Worm (Caenorhabditis elegans) whole organism, young adult: Measurements from ENCODE around the gene srh-220.
A peak's percentile ranks its signal among the peaks of the same experiment; 100 is the strongest.

Source experiments
- F23B12.7 ChIP-seq: sonication (generic microtip); optimal IDR thresholded peaks from 2 replicates; lab custom pipeline; 2017; ENCODE audit warnings: missing genetic modification characterization, mild to moderate bottlenecking, missing compliant biosample characterization, antibody characterized with exemption, moderate library complexity; ENCODE audit not compliant: insufficient read depth
- F39B2.1 ChIP-seq: fragments of 200-800 bp; sonication (Bioruptor generic); IDR thresholded peaks from 2 replicates; pipeline ENCODE4 v1.3.6; 2022; ENCODE audit warnings: missing genetic modification reagents, missing genetic modification characterization, missing compliant biosample characterization
- F52B5.7 ChIP-seq: sonication (generic microtip); optimal IDR thresholded peaks from 2 replicates; lab custom pipeline; 2016; ENCODE audit warnings: mild to moderate bottlenecking, missing genetic modification characterization, missing compliant biosample characterization
- F55B11.4 ChIP-seq: sonication (generic microtip); optimal IDR thresholded peaks from 2 replicates; lab custom pipeline; 2016; ENCODE audit warnings: missing compliant biosample characterization, missing genetic modification characterization, borderline replicate concordance; ENCODE audit not compliant: insufficient read depth
- T26A5.8 ChIP-seq: sonication (generic microtip); optimal IDR thresholded peaks from 2 replicates; lab custom pipeline; 2016; ENCODE audit warnings: missing genetic modification characterization, missing compliant biosample characterization
- Y53F4B.3 ChIP-seq: fragments of 200-800 bp; sonication (Bioruptor generic); IDR thresholded peaks from 2 replicates; pipeline ENCODE4 v1.3.6; 2022; ENCODE audit warnings: missing genetic modification reagents, missing genetic modification characterization, missing compliant biosample characterization
- Y79H2A.3 ChIP-seq: fragments of 200-800 bp; sonication (Bioruptor generic); conservative IDR thresholded peaks from 2 replicates; pipeline ENCODE4 v1.3.6; 2022; ENCODE audit warnings: missing genetic modification reagents, missing genetic modification characterization, missing compliant biosample characterization
- ZK185.1 ChIP-seq: sonication (generic microtip); optimal IDR thresholded peaks from 2 replicates; lab custom pipeline; 2016; ENCODE audit warnings: mild to moderate bottlenecking, missing genetic modification characterization, missing compliant biosample characterization; ENCODE audit not compliant: poor library complexity, severe bottlenecking
- akir-1 ChIP-seq: fragments of 200-800 bp; sonication (Bioruptor generic); optimal IDR thresholded peaks from 2 replicates; lab custom pipeline; 2018; ENCODE audit warnings: mild to moderate bottlenecking, missing genetic modification characterization, moderate library complexity, missing compliant biosample characterization
- atf-7 ChIP-seq: sonication (generic microtip); optimal IDR thresholded peaks from 2 replicates; lab custom pipeline; 2017; ENCODE audit warnings: mild to moderate bottlenecking, missing genetic modification characterization, missing compliant biosample characterization
- attf-3 ChIP-seq: fragments of 200-800 bp; sonication (Bioruptor generic); conservative IDR thresholded peaks from 2 replicates; pipeline ENCODE4 v1.3.6; 2022; ENCODE audit warnings: missing genetic modification reagents, missing genetic modification characterization, missing compliant biosample characterization
- attf-5 ChIP-seq: fragments of 200-800 bp; sonication (Bioruptor generic); optimal IDR thresholded peaks from 2 replicates; lab custom pipeline; 2018; ENCODE audit warnings: mild to moderate bottlenecking, missing genetic modification characterization, missing compliant biosample characterization
- attf-6 ChIP-seq: fragments of 200-800 bp; sonication (Bioruptor generic); IDR thresholded peaks from 2 replicates; pipeline ENCODE4 v1.3.6; 2022; ENCODE audit warnings: missing genetic modification reagents, missing genetic modification characterization, missing compliant biosample characterization
- bed-1 ChIP-seq: fragments of 200-800 bp; sonication (Bioruptor generic); IDR thresholded peaks from 2 replicates; pipeline ENCODE4 v1.3.6; 2022; ENCODE audit warnings: missing genetic modification reagents, missing genetic modification characterization, missing compliant biosample characterization
- bed-2 ChIP-seq: fragments of 200-800 bp; sonication (Bioruptor generic); IDR thresholded peaks from 2 replicates; pipeline ENCODE4 v1.3.6; 2022; ENCODE audit warnings: missing genetic modification reagents, missing genetic modification characterization, missing compliant biosample characterization
- ccch-3 ChIP-seq: fragments of 200-800 bp; sonication (Bioruptor generic); optimal IDR thresholded peaks from 2 replicates; lab custom pipeline; 2018; ENCODE audit warnings: mild to moderate bottlenecking, missing genetic modification characterization, missing compliant biosample characterization
- cebp-1 ChIP-seq, 2 experiments: fragments of 200-800 bp in 1 of 2; sonication (Bioruptor generic) in 1 of 2; sonication (generic microtip) in 1 of 2; IDR thresholded peaks in 1 of 2; optimal IDR thresholded peaks in 1 of 2; 2 replicates each; pipeline versions ENCODE4 v1.3.6 to Lab custom; 2017 to 2022; ENCODE audit warnings: missing compliant biosample characterization in 2 of 2, missing genetic modification characterization in 2 of 2, mild to moderate bottlenecking in 1 of 2, missing genetic modification reagents in 1 of 2, moderate library complexity in 1 of 2
- cebp-2 ChIP-seq: fragments of 200-800 bp; sonication (Bioruptor generic); IDR thresholded peaks from 2 replicates; pipeline ENCODE4 v1.3.6; 2022; ENCODE audit warnings: missing genetic modification characterization, missing compliant biosample characterization
- ceh-58 ChIP-seq: fragments of 200-800 bp; sonication (Bioruptor generic); IDR thresholded peaks from 2 replicates; pipeline ENCODE4 v1.3.6; 2022; ENCODE audit warnings: missing genetic modification characterization, missing compliant biosample characterization
- chd-7 ChIP-seq: sonication (generic microtip); optimal IDR thresholded peaks from 2 replicates; lab custom pipeline; 2016; ENCODE audit warnings: mild to moderate bottlenecking, missing genetic modification characterization, moderate library complexity, missing compliant biosample characterization
- die-1 ChIP-seq: sonication (generic microtip); optimal IDR thresholded peaks from 2 replicates; lab custom pipeline; 2016; ENCODE audit warnings: missing genotype, mild to moderate bottlenecking, missing genetic modification characterization, missing compliant biosample characterization
- dox-1 ChIP-seq: fragments of 200-800 bp; sonication (Bioruptor generic); IDR thresholded peaks from 2 replicates; pipeline ENCODE4 v1.3.6; 2022; ENCODE audit warnings: missing genetic modification reagents, missing genetic modification characterization, missing compliant biosample characterization
- dpff-1 ChIP-seq: sonication (generic microtip); optimal IDR thresholded peaks from 2 replicates; lab custom pipeline; 2017; ENCODE audit warnings: mild to moderate bottlenecking, missing genetic modification characterization, missing compliant biosample characterization
- egl-44 ChIP-seq: fragments of 200-800 bp; sonication (Bioruptor generic); IDR thresholded peaks from 2 replicates; pipeline ENCODE4 v1.3.6; 2022; ENCODE audit warnings: missing genetic modification reagents, missing genetic modification characterization, missing compliant biosample characterization
- egrh-3 ChIP-seq: fragments of 200-800 bp; sonication (Bioruptor generic); IDR thresholded peaks from 2 replicates; pipeline ENCODE4 v1.3.6; 2022; ENCODE audit warnings: missing genetic modification reagents, missing genetic modification characterization, missing compliant biosample characterization
- ets-4 ChIP-seq: fragments of 200-800 bp; sonication (Bioruptor generic); optimal IDR thresholded peaks from 2 replicates; lab custom pipeline; 2018; ENCODE audit warnings: mild to moderate bottlenecking, missing genetic modification characterization, missing compliant biosample characterization
- fkh-3 ChIP-seq: sonication (generic microtip); optimal IDR thresholded peaks from 2 replicates; lab custom pipeline; 2016; ENCODE audit warnings: mild to moderate bottlenecking, missing genetic modification characterization, missing compliant biosample characterization
- gei-17 ChIP-seq: fragments of 200-800 bp; sonication (Bioruptor generic); optimal IDR thresholded peaks from 2 replicates; lab custom pipeline; 2018; ENCODE audit warnings: mild to moderate bottlenecking, missing genetic modification characterization, missing compliant biosample characterization
- hrde-1 ChIP-seq: sonication (generic microtip); optimal IDR thresholded peaks from 2 replicates; lab custom pipeline; 2016; ENCODE audit warnings: missing genetic modification characterization, mild to moderate bottlenecking, missing compliant biosample characterization, moderate library complexity, missing genotype, missing genetic modification reagents, borderline replicate concordance
- lin-54 ChIP-seq: fragments of 200-800 bp; sonication (Bioruptor generic); optimal IDR thresholded peaks from 2 replicates; lab custom pipeline; 2018; ENCODE audit warnings: mild to moderate bottlenecking, missing genetic modification characterization, missing compliant biosample characterization
- lir-1 ChIP-seq: fragments of 200-800 bp; sonication (Bioruptor generic); conservative IDR thresholded peaks from 2 replicates; pipeline ENCODE4 v1.3.6; 2022; ENCODE audit warnings: missing genetic modification reagents, missing genetic modification characterization, missing compliant biosample characterization
- lsl-1 ChIP-seq: fragments of 200-800 bp; sonication (Bioruptor generic); optimal IDR thresholded peaks from 2 replicates; lab custom pipeline; 2018; ENCODE audit warnings: mild to moderate bottlenecking, missing genetic modification characterization, moderate library complexity, missing compliant biosample characterization
- madf-6 ChIP-seq: fragments of 200-800 bp; sonication (Bioruptor generic); IDR thresholded peaks from 2 replicates; pipeline ENCODE4 v1.3.6; 2022; ENCODE audit warnings: missing genetic modification reagents, missing genetic modification characterization, missing compliant biosample characterization
- mel-28 ChIP-seq: sonication (generic microtip); optimal IDR thresholded peaks from 2 replicates; lab custom pipeline; 2016; ENCODE audit warnings: borderline replicate concordance, mild to moderate bottlenecking, missing genetic modification characterization, missing compliant biosample characterization
- nhr-90 ChIP-seq: sonication (generic microtip); optimal IDR thresholded peaks from 2 replicates; lab custom pipeline; 2016; ENCODE audit warnings: missing genotype, mild to moderate bottlenecking, missing genetic modification characterization, missing compliant biosample characterization
- rcor-1 ChIP-seq: fragments of 200-800 bp; sonication (Bioruptor generic); IDR thresholded peaks from 2 replicates; pipeline ENCODE4 v1.3.6; 2022; ENCODE audit warnings: missing genetic modification reagents, missing genetic modification characterization, missing compliant biosample characterization
- sdz-38 ChIP-seq: sonication (generic microtip); optimal IDR thresholded peaks from 2 replicates; lab custom pipeline; 2016; ENCODE audit warnings: missing genotype, missing genetic modification characterization, missing compliant biosample characterization
- sea-2 ChIP-seq: fragments of 200-800 bp; sonication (Bioruptor generic); IDR thresholded peaks from 2 replicates; pipeline ENCODE4 v1.3.6; 2022; ENCODE audit warnings: missing genetic modification characterization, missing compliant biosample characterization
- snpc-1.1 ChIP-seq: sonication (generic microtip); optimal IDR thresholded peaks from 2 replicates; lab custom pipeline; 2017; ENCODE audit warnings: missing genetic modification characterization, mild to moderate bottlenecking, missing compliant biosample characterization, antibody characterized with exemption, moderate library complexity, missing genotype, missing genetic modification reagents; ENCODE audit not compliant: insufficient read depth
- snpc-1.3 ChIP-seq: sonication (generic microtip); optimal IDR thresholded peaks from 2 replicates; lab custom pipeline; 2017; ENCODE audit warnings: missing genetic modification characterization, mild to moderate bottlenecking, missing compliant biosample characterization, antibody characterized with exemption, moderate library complexity, missing genotype, missing genetic modification reagents; ENCODE audit not compliant: insufficient read depth
- tbx-9 ChIP-seq: sonication (generic microtip); optimal IDR thresholded peaks from 2 replicates; lab custom pipeline; 2016; ENCODE audit warnings: borderline replicate concordance, missing genetic modification characterization, inconsistent platforms, missing compliant biosample characterization
- tlf-1 ChIP-seq: fragments of 200-800 bp; sonication (Bioruptor generic); optimal IDR thresholded peaks from 2 replicates; lab custom pipeline; 2018; ENCODE audit warnings: mild to moderate bottlenecking, missing genetic modification characterization, missing compliant biosample characterization
- unc-130 ChIP-seq: sonication (generic microtip); optimal IDR thresholded peaks from 2 replicates; lab custom pipeline; 2016; ENCODE audit warnings: missing genetic modification reagents, missing genetic modification characterization, missing compliant biosample characterization
- zfh-2 ChIP-seq: fragments of 200-800 bp; sonication (Bioruptor generic); conservative IDR thresholded peaks from 2 replicates; pipeline ENCODE4 v1.3.6; 2022; ENCODE audit warnings: missing genetic modification reagents, missing genetic modification characterization, missing compliant biosample characterization
- ztf-18 ChIP-seq: sonication (generic microtip); optimal IDR thresholded peaks from 2 replicates; lab custom pipeline; 2016; ENCODE audit warnings: missing genotype, mild to moderate bottlenecking, missing genetic modification characterization, missing compliant biosample characterization
- ztf-25 ChIP-seq: fragments of 200-800 bp; sonication (Bioruptor generic); IDR thresholded peaks from 2 replicates; pipeline ENCODE4 v1.3.6; 2022; ENCODE audit warnings: missing genetic modification reagents, missing genetic modification characterization, missing compliant biosample characterization
- ztf-26 ChIP-seq: sonication (generic microtip); optimal IDR thresholded peaks from 2 replicates; lab custom pipeline; 2017; ENCODE audit warnings: missing genetic modification characterization, missing compliant biosample characterization

srh-220 gene

DNA sequence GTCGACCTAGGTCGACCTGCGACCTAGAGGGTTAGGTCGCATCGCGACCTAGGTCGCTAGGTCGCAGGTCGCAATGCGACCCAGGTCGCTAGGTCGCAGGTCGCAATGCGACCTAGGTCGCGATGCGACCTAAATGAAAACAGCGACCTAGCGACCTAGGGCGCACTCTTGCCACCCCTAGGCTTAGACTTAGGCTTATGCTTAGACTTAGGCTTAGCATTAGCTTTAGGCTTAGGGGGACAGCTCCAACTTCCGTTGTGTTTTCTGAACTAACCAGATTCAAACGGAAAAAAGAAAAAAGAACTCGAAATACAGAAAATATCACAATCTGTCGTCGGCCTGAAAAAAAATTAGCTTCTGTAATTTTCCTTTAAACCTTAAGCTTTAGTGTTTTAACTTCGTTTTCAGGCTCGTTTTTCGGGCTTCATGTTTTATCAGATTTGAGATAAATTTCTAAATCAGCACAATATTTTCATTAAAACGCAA lies 36.6 kb upstream of the srh-220 start (continued):
- TF ChIP-seq snpc-1.1 (tag; lab: Kevin White, UChicago) (no peak), bed-2 (GFP tag; lab: Robert Waterston, UW) (0 out of 2 replicates have a peak, but pooled peaks have one; percentile 10), ztf-26 (no peak), ccch-3 (GFP tag; lab: Kevin White, UChicago) (no peak), egrh-3 (GFP tag; lab: Robert Waterston, UW) (peak; percentile 32; the same call in 1 of the 2 replicates), T26A5.8 (tag; lab: Kevin White, UChicago) (no peak), unc-130 (GFP tag; lab: Kevin White, UChicago) (no peak), Y79H2A.3 (GFP tag; lab: Robert Waterston, UW) (no peak), tbx-9 (no peak), snpc-1.3 (tag; lab: Kevin White, UChicago) (no peak), zfh-2 (0 out of 2 replicates have a peak, but pooled peaks have one; percentile 17), tlf-1 (GFP tag; lab: Kevin White, UChicago) (no peak), sdz-38 (tag; lab: Kevin White, UChicago) (no peak), akir-1 (GFP tag; lab: Kevin White, UChicago) (no peak), dox-1 (GFP tag; lab: Robert Waterston, UW) (no peak), fkh-3 (tag; lab: Kevin White, UChicago) (no peak), sea-2 (GFP tag; lab: Robert Waterston, UW) (no peak), ztf-25 (GFP tag; lab: Robert Waterston, UW) (no peak), F23B12.7 (tag; lab: Kevin White, UChicago) (no peak), rcor-1 (GFP tag; lab: Robert Waterston, UW) (no peak), hrde-1 (tag; lab: Kevin White, UChicago) (no peak), madf-6 (GFP tag; lab: Robert Waterston, UW) (no peak), egl-44 (GFP tag; lab: Robert Waterston, UW) (no peak), ZK185.1 (no peak), atf-7 (tag; lab: Kevin White, UChicago) (no peak), ztf-18 (tag; lab: Kevin White, UChicago) (no peak), dpff-1 (tag; lab: Kevin White, UChicago) (no peak), ceh-58 (GFP tag; lab: Robert Waterston, UW) (no peak), lir-1 (GFP tag; lab: Robert Waterston, UW) (no peak), mel-28 (tag; lab: Kevin White, UChicago) (no peak), Y53F4B.3 (no peak), attf-6 (0 out of 2 replicates have a peak, but pooled peaks have one; percentile 49), die-1 (tag; lab: Kevin White, UChicago) (no peak), cebp-1 (GFP tag; IDR thresholded peaks at IDR 0.05; lab: Robert Waterston, UW) (no peak), cebp-1 (tag; optimal IDR thresholded peaks at IDR 0.05; lab: Kevin White, UChicago) (peak; percentile 22), ets-4 (no peak), attf-3 (no peak), F52B5.7 (tag; lab: Kevin White, UChicago) (no peak), nhr-90 (no peak), gei-17 (GFP tag; lab: Kevin White, UChicago) (no peak), F55B11.4 (no peak), F39B2.1 (no peak), attf-5 (no peak), lsl-1 (GFP tag; lab: Kevin White, UChicago) (no peak), lin-54 (GFP tag; lab: Kevin White, UChicago) (peak; percentile 11), chd-7 (tag; lab: Kevin White, UChicago) (no peak), bed-1 (GFP tag; lab: Robert Waterston, UW) (0 out of 2 replicates have a peak, but pooled peaks have one; percentile 61), cebp-2 (GFP tag; lab: Robert Waterston, UW) (0 out of 2 replicates have a peak, but pooled peaks have one; percentile 47)
